Fruit fly (Drosophila melanogaster) whole organism, embryonic: ENCODE measurements around the gene PolQ.

Experiments
- Atf-2 ChIP-seq: fragments of 200-800 bp; sonication (Bioruptor generic); optimal IDR thresholded peaks from 2 replicates; lab custom pipeline; 2016; ENCODE audit warnings: missing biosample characterization, missing genetic modification characterization
- CG10209 ChIP-seq: fragments of 200-800 bp; sonication (Bioruptor generic); optimal IDR thresholded peaks from 3 replicates; lab custom pipeline; 2017; ENCODE audit warnings: missing biosample characterization, mild to moderate bottlenecking, missing genetic modification characterization, missing genetic modification reagents
- CG12071 ChIP-seq: fragments of 200-800 bp; sonication (Bioruptor generic); optimal IDR thresholded peaks from 3 replicates; lab custom pipeline; 2018; ENCODE audit warnings: missing biosample characterization, mild to moderate bottlenecking, missing genetic modification characterization
- CG12299 ChIP-seq: fragments of 200-800 bp; sonication (Bioruptor generic); optimal IDR thresholded peaks from 2 replicates; lab custom pipeline; 2018; ENCODE audit warnings: missing biosample characterization, mild to moderate bottlenecking, missing genetic modification characterization
- CG12769 ChIP-seq: fragments of 200-800 bp; sonication (Bioruptor generic); optimal IDR thresholded peaks from 2 replicates; lab custom pipeline; 2019; ENCODE audit warnings: missing biosample characterization, mild to moderate bottlenecking, missing genetic modification characterization, moderate library complexity
- CG14014 ChIP-seq: fragments of 200-800 bp; sonication (Bioruptor generic); IDR thresholded peaks from 2 replicates; pipeline ENCODE4 v1.3.6; 2022; ENCODE audit warnings: missing biosample characterization, missing genetic modification characterization
- CG14441 ChIP-seq: fragments of 200-800 bp; sonication (Bioruptor generic); IDR thresholded peaks from 2 replicates; pipeline ENCODE4 v1.3.6; 2022; ENCODE audit warnings: missing biosample characterization, missing genetic modification characterization
- CG14965 ChIP-seq: fragments of 200-800 bp; sonication (Bioruptor generic); optimal IDR thresholded peaks from 2 replicates; lab custom pipeline; 2016; ENCODE audit warnings: missing biosample characterization, missing genetic modification characterization, borderline replicate concordance
- CG1603 ChIP-seq: fragments of 200-800 bp; sonication (Bioruptor generic); optimal IDR thresholded peaks from 2 replicates; lab custom pipeline; 2019; ENCODE audit warnings: missing biosample characterization, mild to moderate bottlenecking, missing genetic modification characterization, moderate library complexity
- CG17568 ChIP-seq: fragments of 200-800 bp; sonication (Bioruptor generic); optimal IDR thresholded peaks from 2 replicates; lab custom pipeline; 2018; ENCODE audit warnings: missing biosample characterization, mild to moderate bottlenecking, missing genetic modification characterization, moderate library complexity
- CG17612 ChIP-seq: fragments of 200-800 bp; sonication (Bioruptor generic); IDR thresholded peaks from 2 replicates; pipeline ENCODE4 v1.3.6; 2022; ENCODE audit warnings: missing biosample characterization, missing genetic modification characterization
- CG18262 ChIP-seq: fragments of 200-800 bp; optimal IDR thresholded peaks from 3 replicates; lab custom pipeline; 2019; ENCODE audit warnings: missing biosample characterization, mild to moderate bottlenecking, missing genetic modification characterization, moderate library complexity
- CG18599 ChIP-seq: fragments of 200-800 bp; sonication (Bioruptor generic); optimal IDR thresholded peaks from 3 replicates; lab custom pipeline; 2017; ENCODE audit warnings: missing biosample characterization, missing genetic modification characterization, mild to moderate bottlenecking, moderate library complexity, missing genetic modification reagents
- CG2120 ChIP-seq: fragments of 200-800 bp; sonication (Bioruptor generic); optimal IDR thresholded peaks from 3 replicates; lab custom pipeline; 2016; ENCODE audit warnings: missing biosample characterization, missing genetic modification characterization
- CG4328 ChIP-seq: fragments of 200-800 bp; sonication (Bioruptor generic); optimal IDR thresholded peaks from 3 replicates; lab custom pipeline; 2017; ENCODE audit warnings: missing biosample characterization, missing genetic modification reagents, missing genetic modification characterization
- CG4707 ChIP-seq: fragments of 200-800 bp; sonication (Bioruptor generic); optimal IDR thresholded peaks from 2 replicates; lab custom pipeline; 2018; ENCODE audit warnings: missing biosample characterization, mild to moderate bottlenecking, missing genetic modification characterization, moderate library complexity
- CG4730 ChIP-seq: fragments of 200-800 bp; sonication (Bioruptor generic); IDR thresholded peaks from 2 replicates; pipeline ENCODE4 v1.3.6; 2022; ENCODE audit warnings: missing biosample characterization, missing genetic modification characterization
- CG7928 ChIP-seq: fragments of 200-800 bp; sonication (Bioruptor generic); optimal IDR thresholded peaks from 2 replicates; lab custom pipeline; 2017; ENCODE audit warnings: missing biosample characterization, mild to moderate bottlenecking, missing genetic modification characterization
- CG8281 ChIP-seq: fragments of 200-800 bp; sonication (Bioruptor generic); optimal IDR thresholded peaks from 2 replicates; lab custom pipeline; 2018; ENCODE audit warnings: missing biosample characterization, mild to moderate bottlenecking, missing genetic modification characterization, moderate library complexity
- CTCF ChIP-seq: fragments of 200-800 bp; sonication (Bioruptor generic); optimal IDR thresholded peaks from 2 replicates; lab custom pipeline; 2017; ENCODE audit warnings: missing biosample characterization, mild to moderate bottlenecking, missing genetic modification characterization, moderate library complexity
- Dad ChIP-seq: fragments of 200-800 bp; sonication (Bioruptor generic); optimal IDR thresholded peaks from 3 replicates; lab custom pipeline; 2016; ENCODE audit warnings: missing biosample characterization, missing genetic modification characterization
- Myb ChIP-seq: fragments of 200-800 bp; sonication (Bioruptor generic); optimal IDR thresholded peaks from 2 replicates; lab custom pipeline; 2016; ENCODE audit warnings: missing biosample characterization, missing genetic modification characterization
- Neu2 ChIP-seq: fragments of 200-800 bp; sonication (Bioruptor generic); optimal IDR thresholded peaks from 3 replicates; lab custom pipeline; 2016; ENCODE audit warnings: missing biosample characterization, missing genetic modification characterization, borderline replicate concordance
- TFAM ChIP-seq: fragments of 200-800 bp; sonication (Bioruptor generic); optimal IDR thresholded peaks from 2 replicates; lab custom pipeline; 2017; ENCODE audit warnings: missing biosample characterization, missing genetic modification characterization, inconsistent platforms
- Tbp ChIP-seq: fragments of >200 bp; optimal IDR thresholded peaks from 2 replicates; lab custom pipeline; 2018; ENCODE audit warnings: missing biosample characterization, missing genetic modification characterization
- Xrp1 ChIP-seq: fragments of 200-800 bp; sonication (Bioruptor generic); IDR thresholded peaks from 2 replicates; pipeline ENCODE4 v1.3.6; 2022; ENCODE audit warnings: missing biosample characterization, missing genetic modification characterization
- ab ChIP-seq: fragments of 200-800 bp; sonication (Bioruptor generic); optimal IDR thresholded peaks from 2 replicates; lab custom pipeline; 2016; ENCODE audit warnings: missing biosample characterization, missing genetic modification characterization
- ac ChIP-seq: fragments of 200-800 bp; sonication (Bioruptor generic); optimal IDR thresholded peaks from 3 replicates; lab custom pipeline; 2017; ENCODE audit warnings: missing biosample characterization, mild to moderate bottlenecking, missing genetic modification characterization
- br ChIP-seq: fragments of >200 bp; optimal IDR thresholded peaks from 2 replicates; lab custom pipeline; 2017
- chif ChIP-seq, 2 experiments: fragments of 200-800 bp; sonication (Bioruptor generic); optimal IDR thresholded peaks; 3 replicates each; lab custom pipeline; 2016; ENCODE audit warnings: missing biosample characterization in 2 of 2, missing genetic modification characterization in 2 of 2
- ci ChIP-seq: fragments of 200-800 bp; sonication (Bioruptor generic); IDR thresholded peaks from 3 replicates; pipeline ENCODE4 v1.3.6; 2022; ENCODE audit warnings: missing biosample characterization, missing genetic modification characterization
- croc ChIP-seq: fragments of 200-800 bp; sonication (Bioruptor generic); conservative IDR thresholded peaks from 3 replicates; pipeline ENCODE4 v1.3.6; 2022; ENCODE audit warnings: missing biosample characterization, missing genetic modification characterization
- crp ChIP-seq, 2 experiments: fragments of 200-800 bp; sonication (Bioruptor generic); optimal IDR thresholded peaks; 2 replicates in 1 of 2; 3 replicates in 1 of 2; lab custom pipeline; 2017; ENCODE audit warnings: missing biosample characterization in 2 of 2, missing genetic modification characterization in 2 of 2, mild to moderate bottlenecking in 1 of 2, moderate library complexity in 1 of 2
- dan ChIP-seq: fragments of 200-800 bp; sonication (Bioruptor generic); IDR thresholded peaks from 2 replicates; pipeline ENCODE4 v1.3.6; 2022; ENCODE audit warnings: missing biosample characterization, missing genetic modification characterization
- dpn ChIP-seq, 2 experiments: fragments of 200-800 bp; sonication (Bioruptor generic); optimal IDR thresholded peaks; 3 replicates each; lab custom pipeline; 2016; ENCODE audit warnings: missing biosample characterization in 2 of 2, missing genetic modification characterization in 2 of 2
- emc ChIP-seq: fragments of 200-800 bp; sonication (Bioruptor generic); optimal IDR thresholded peaks from 2 replicates; lab custom pipeline; 2016; ENCODE audit warnings: missing biosample characterization, missing genetic modification characterization
- fd102C ChIP-seq: fragments of 200-800 bp; sonication (Bioruptor generic); optimal IDR thresholded peaks from 2 replicates; lab custom pipeline; 2018; ENCODE audit warnings: missing biosample characterization, mild to moderate bottlenecking, missing genetic modification characterization, moderate library complexity
- gem ChIP-seq: fragments of 200-800 bp; sonication (Bioruptor generic); optimal IDR thresholded peaks from 2 replicates; lab custom pipeline; 2019; ENCODE audit warnings: missing biosample characterization, mild to moderate bottlenecking, missing genetic modification characterization, moderate library complexity
- gro ChIP-seq: fragments of 200-800 bp; sonication (Bioruptor generic); optimal IDR thresholded peaks from 2 replicates; lab custom pipeline; 2016; ENCODE audit warnings: missing biosample characterization, missing genetic modification characterization
- inv ChIP-seq: fragments of 200-800 bp; sonication (Bioruptor generic); IDR thresholded peaks from 2 replicates; pipeline ENCODE4 v1.3.6; 2022; ENCODE audit warnings: missing biosample characterization, missing genetic modification characterization; ENCODE audit not compliant: partially characterized antibody
- kay ChIP-seq: fragments of 200-800 bp; sonication (Bioruptor generic); optimal IDR thresholded peaks from 2 replicates; lab custom pipeline; 2016; ENCODE audit warnings: missing biosample characterization, missing genetic modification characterization
- p53 ChIP-seq: fragments of 200-800 bp; sonication (Bioruptor generic); optimal IDR thresholded peaks from 2 replicates; lab custom pipeline; 2016; ENCODE audit warnings: missing biosample characterization, missing genetic modification characterization
- sens ChIP-seq: fragments of 200-800 bp; sonication (Bioruptor generic); peaks from one replicate; lab custom pipeline; 2016; ENCODE audit warnings: missing biosample characterization, missing genetic modification characterization
- slbo ChIP-seq: fragments of 200-800 bp; sonication (Bioruptor generic); IDR thresholded peaks from 2 replicates; pipeline ENCODE4 v1.3.6; 2022; ENCODE audit warnings: missing biosample characterization, missing genetic modification characterization
- slou ChIP-seq: fragments of 200-800 bp; sonication (Bioruptor generic); optimal IDR thresholded peaks from 3 replicates; lab custom pipeline; 2016; ENCODE audit warnings: missing biosample characterization, missing genetic modification characterization
- stc ChIP-seq: fragments of 200-800 bp; sonication (Bioruptor generic); IDR thresholded peaks from 2 replicates; pipeline ENCODE4 v1.3.6; 2022; ENCODE audit warnings: missing biosample characterization, missing genetic modification characterization
- toy ChIP-seq: fragments of 200-800 bp; sonication (Bioruptor generic); IDR thresholded peaks from 2 replicates; pipeline ENCODE4 v1.3.6; 2022; ENCODE audit warnings: missing biosample characterization, missing genetic modification characterization
- twi ChIP-seq: fragments of 200-800 bp; optimal IDR thresholded peaks from 2 replicates; lab custom pipeline; 2019; ENCODE audit warnings: missing biosample characterization, mild to moderate bottlenecking, missing genetic modification characterization, moderate library complexity
- zen ChIP-seq: fragments of 200-800 bp; sonication (Bioruptor generic); optimal IDR thresholded peaks from 3 replicates; lab custom pipeline; 2018; ENCODE audit warnings: missing biosample characterization, mild to moderate bottlenecking, missing genetic modification characterization, moderate library complexity

Gene PolQ

dm6 chr3R:12717588-12718535 is 5.8 kb upstream of the PolQ start (continued):
- peak; percentile 43; the same call in 1 of the 2 replicates for TF ChIP-seq CG4730
- peak; percentile 80 for TF ChIP-seq CG2120
- TF ChIP-seq CG18599: peak; percentile 81
- TF ChIP-seq CG14965 (GFP tag; lab: Kevin White, UChicago): no peak
- no peak for TF ChIP-seq CTCF (GFP tag; lab: Kevin White, UChicago)
- TF ChIP-seq CG1603 (tag; lab: Kevin White, UChicago): no peak
- peak; percentile 20 for TF ChIP-seq Myb
- no peak for TF ChIP-seq CG4707 (GFP tag; lab: Kevin White, UChicago)
- TF ChIP-seq CG8281 (tag; lab: Kevin White, UChicago): peak; percentile 7
- no peak for TF ChIP-seq Neu2 (GFP tag; lab: Kevin White, UChicago)
- TF ChIP-seq dan (GFP tag; lab: Robert Waterston, UW): no peak
- peak; percentile 55 for TF ChIP-seq Xrp1
- no peak for TF ChIP-seq CG12071 (GFP tag; lab: Kevin White, UChicago)
- peak; percentile 25 for TF ChIP-seq CG18262 (tag; lab: Kevin White, UChicago)
- peak; percentile 21 to 41 for TF ChIP-seq chif (GFP tag; optimal IDR thresholded peaks at IDR 0.05; lab: Kevin White, UChicago)
- no peak for TF ChIP-seq ac (GFP tag; lab: Kevin White, UChicago)
- TF ChIP-seq toy: no peak
- 0 out of 3 replicates have a peak, but pooled peaks have one; percentile 32 for TF ChIP-seq croc (GFP tag; lab: Robert Waterston, UW)
- TF ChIP-seq Dad (GFP tag; lab: Kevin White, UChicago): peak; percentile 9
- peak; percentile 68 for TF ChIP-seq gem
- no peak for TF ChIP-seq br (lab: Kevin White, UChicago)
- peak; percentile 42 for TF ChIP-seq kay (GFP tag; lab: Kevin White, UChicago)
- TF ChIP-seq gro: peak; percentile 51
- TF ChIP-seq zen: no peak
- peak; percentile 21 for TF ChIP-seq emc
- TF ChIP-seq fd102C: no peak
- TF ChIP-seq CG14441 (GFP tag; lab: Robert Waterston, UW): peak; percentile 72
- peak; percentile 58; the same call in 1 of the 2 replicates for TF ChIP-seq stc (GFP tag; lab: Robert Waterston, UW)
- TF ChIP-seq Tbp (GFP tag; lab: Kevin White, UChicago): no peak
- no peak for TF ChIP-seq inv (GFP tag; lab: Robert Waterston, UW)
- peak; percentile 92 for TF ChIP-seq sens (GFP tag; lab: Kevin White, UChicago)
- peak; percentile 31 for TF ChIP-seq CG12299
- TF ChIP-seq CG7928 (GFP tag; lab: Kevin White, UChicago): no peak
- TF ChIP-seq ab (GFP tag; lab: Kevin White, UChicago): no peak
- no peak for TF ChIP-seq CG17612 (GFP tag; lab: Robert Waterston, UW)
- no peak for TF ChIP-seq TFAM (GFP tag; lab: Kevin White, UChicago)
- TF ChIP-seq twi (tag; lab: Kevin White, UChicago): no peak
- TF ChIP-seq CG10209 (GFP tag; lab: Kevin White, UChicago): peak; percentile 45
- TF ChIP-seq p53 (GFP tag; lab: Kevin White, UChicago): no peak
- TF ChIP-seq CG4328 (GFP tag; lab: Kevin White, UChicago): peak; percentile 14
- peak; percentile 52; the same call in 2 of the 3 replicates for TF ChIP-seq ci (GFP tag; lab: Robert Waterston, UW)
- TF ChIP-seq slbo: peak; percentile 81
- TF ChIP-seq slou (GFP tag; lab: Kevin White, UChicago): no peak
- TF ChIP-seq crp (GFP tag; optimal IDR thresholded peaks at IDR 0.05; lab: Kevin White, UChicago): peak in 1 of 2 experiments; percentile 11
- TF ChIP-seq CG14014 (GFP tag; lab: Robert Waterston, UW): peak; percentile 66
- peak; percentile 25 to 57 for TF ChIP-seq dpn (GFP tag; optimal IDR thresholded peaks at IDR 0.05; lab: Kevin White, UChicago)
- TF ChIP-seq CG17568 (GFP tag; lab: Kevin White, UChicago): peak; percentile 32
- TF ChIP-seq CG12769 (tag; lab: Kevin White, UChicago): no peak
- TF ChIP-seq Atf-2: peak; percentile 51
